Fruit fly (Drosophila melanogaster) whole organism, embryonic: ENCODE results near the gene CG9886.

Source experiments
- B-H2 ChIP-seq: fragments of 200-800 bp; sonication (Bioruptor generic); optimal IDR thresholded peaks from 2 replicates; lab custom pipeline; 2018; ENCODE audit warnings: missing biosample characterization, mild to moderate bottlenecking, missing genetic modification characterization
- CG10979 ChIP-seq: fragments of 200-800 bp; sonication (Bioruptor generic); optimal IDR thresholded peaks from 2 replicates; lab custom pipeline; 2018; ENCODE audit warnings: missing biosample characterization, mild to moderate bottlenecking, missing genetic modification characterization, moderate library complexity
- CG11723 ChIP-seq: fragments of 200-800 bp; sonication (Bioruptor generic); optimal IDR thresholded peaks from 2 replicates; lab custom pipeline; 2017; ENCODE audit warnings: missing biosample characterization, mild to moderate bottlenecking, missing genetic modification characterization
- CG13287 ChIP-seq: fragments of 200-800 bp; sonication (Bioruptor generic); IDR thresholded peaks from 2 replicates; pipeline ENCODE4 v1.3.6; 2022; ENCODE audit warnings: missing biosample characterization, missing genetic modification characterization; ENCODE audit not compliant: partially characterized antibody
- CG15011 ChIP-seq: fragments of 200-800 bp; sonication (Bioruptor generic); optimal IDR thresholded peaks from 3 replicates; lab custom pipeline; 2018; ENCODE audit warnings: missing biosample characterization, mild to moderate bottlenecking, missing genetic modification characterization
- CG1529 ChIP-seq: fragments of 200-800 bp; sonication (Bioruptor generic); optimal IDR thresholded peaks from 3 replicates; lab custom pipeline; 2018; ENCODE audit warnings: missing biosample characterization, missing genetic modification characterization
- CG18011 ChIP-seq: fragments of 200-800 bp; sonication (Bioruptor generic); optimal IDR thresholded peaks from 2 replicates; lab custom pipeline; 2017; ENCODE audit warnings: missing biosample characterization, missing genetic modification characterization, mild to moderate bottlenecking, moderate library complexity, missing genotype
- CG31388 ChIP-seq: fragments of 200-800 bp; sonication (Bioruptor generic); optimal IDR thresholded peaks from 2 replicates; lab custom pipeline; 2016; ENCODE audit warnings: missing biosample characterization, missing genetic modification characterization
- CG32532 ChIP-seq: fragments of 200-800 bp; sonication (Bioruptor generic); IDR thresholded peaks from 2 replicates; pipeline ENCODE4 v1.3.6; 2022; ENCODE audit warnings: missing biosample characterization, missing genetic modification characterization
- CG33213 ChIP-seq: fragments of 200-800 bp; sonication (Bioruptor generic); optimal IDR thresholded peaks from 3 replicates; lab custom pipeline; 2016; ENCODE audit warnings: missing biosample characterization, missing genetic modification characterization
- CG33557 ChIP-seq: fragments of 200-800 bp; sonication (Bioruptor generic); optimal IDR thresholded peaks from 2 replicates; lab custom pipeline; 2019; ENCODE audit warnings: missing biosample characterization, mild to moderate bottlenecking, missing genetic modification characterization, moderate library complexity
- CG34376 ChIP-seq: fragments of 200-800 bp; sonication (Bioruptor generic); optimal IDR thresholded peaks from 2 replicates; lab custom pipeline; 2018; ENCODE audit warnings: missing biosample characterization, mild to moderate bottlenecking, missing genetic modification characterization
- CG4707 ChIP-seq: fragments of 200-800 bp; sonication (Bioruptor generic); optimal IDR thresholded peaks from 2 replicates; lab custom pipeline; 2018; ENCODE audit warnings: missing biosample characterization, mild to moderate bottlenecking, missing genetic modification characterization, moderate library complexity
- CG8478 ChIP-seq: fragments of >200 bp; optimal IDR thresholded peaks from 2 replicates; lab custom pipeline; 2018
- D ChIP-seq, 2 experiments: fragments of 200-800 bp in 1 of 2; fragments of >200 bp in 1 of 2; sonication (Bioruptor generic) in 1 of 2; optimal IDR thresholded peaks; 2 replicates in 1 of 2; 3 replicates in 1 of 2; lab custom pipeline; 2017; ENCODE audit warnings: mild to moderate bottlenecking in 1 of 2, missing biosample characterization in 1 of 2, missing genetic modification characterization in 1 of 2, missing genetic modification reagents in 1 of 2
- Dfd ChIP-seq, 2 experiments: fragments of >200 bp; optimal IDR thresholded peaks; 2 replicates each; lab custom pipeline; 2017; ENCODE audit warnings: missing biosample characterization in 2 of 2, missing genetic modification characterization in 2 of 2
- Dll ChIP-seq: fragments of 200-800 bp; sonication (Bioruptor generic); IDR thresholded peaks from 4 replicates; pipeline ENCODE4 v1.3.6; 2022; ENCODE audit warnings: missing biosample characterization, missing genetic modification characterization; ENCODE audit not compliant: partially characterized antibody
- Doc3 ChIP-seq: fragments of 200-800 bp; sonication (Bioruptor generic); IDR thresholded peaks from 3 replicates; pipeline ENCODE4 v1.3.6; 2022; ENCODE audit warnings: missing biosample characterization, missing genetic modification characterization; ENCODE audit not compliant: partially characterized antibody
- E2f1 ChIP-seq: fragments of 200-800 bp; sonication (Bioruptor generic); IDR thresholded peaks from 2 replicates; pipeline ENCODE4 v1.3.6; 2022; ENCODE audit warnings: missing biosample characterization, missing genetic modification characterization
- Elba2 ChIP-seq: fragments of 200-800 bp; sonication (Bioruptor generic); optimal IDR thresholded peaks from 3 replicates; lab custom pipeline; 2016; ENCODE audit warnings: missing biosample characterization, missing genetic modification characterization
- Mad ChIP-seq: fragments of 200-800 bp; sonication (Bioruptor generic); optimal IDR thresholded peaks from 2 replicates; lab custom pipeline; 2016; ENCODE audit warnings: missing biosample characterization, missing genetic modification characterization
- PHDP ChIP-seq: fragments of 200-800 bp; sonication (Bioruptor generic); optimal IDR thresholded peaks from 3 replicates; lab custom pipeline; 2018; ENCODE audit warnings: missing biosample characterization, mild to moderate bottlenecking, missing genetic modification characterization, moderate library complexity
- Poxn ChIP-seq: fragments of 200-800 bp; sonication (Bioruptor generic); IDR thresholded peaks from 2 replicates; pipeline ENCODE4 v1.3.6; 2022; ENCODE audit warnings: missing biosample characterization, missing genetic modification characterization
- Ravus ChIP-seq: fragments of 200-800 bp; sonication (Bioruptor generic); IDR thresholded peaks from 2 replicates; pipeline ENCODE4 v1.3.6; 2022; ENCODE audit warnings: missing biosample characterization, missing genetic modification characterization
- Tbp ChIP-seq: fragments of >200 bp; optimal IDR thresholded peaks from 2 replicates; lab custom pipeline; 2018; ENCODE audit warnings: missing biosample characterization, missing genetic modification characterization
- Xrp1 ChIP-seq: fragments of 200-800 bp; sonication (Bioruptor generic); IDR thresholded peaks from 2 replicates; pipeline ENCODE4 v1.3.6; 2022; ENCODE audit warnings: missing biosample characterization, missing genetic modification characterization
- amos ChIP-seq: fragments of 200-800 bp; sonication (Bioruptor generic); IDR thresholded peaks from 2 replicates; pipeline ENCODE4 v1.3.6; 2022; ENCODE audit warnings: missing biosample characterization, missing genetic modification characterization; ENCODE audit not compliant: partially characterized antibody
- aop ChIP-seq: fragments of 200-800 bp; sonication (Bioruptor generic); IDR thresholded peaks from 2 replicates; pipeline ENCODE4 v1.3.6; 2022; ENCODE audit warnings: missing biosample characterization, missing genetic modification characterization
- ara ChIP-seq: fragments of 200-800 bp; sonication (Bioruptor generic); IDR thresholded peaks from 2 replicates; pipeline ENCODE4 v1.3.6; 2022; ENCODE audit warnings: missing biosample characterization, missing genetic modification characterization
- bigmax ChIP-seq: fragments of 200-800 bp; sonication (Bioruptor generic); optimal IDR thresholded peaks from 2 replicates; lab custom pipeline; 2018; ENCODE audit warnings: missing biosample characterization, mild to moderate bottlenecking, missing genetic modification characterization
- cas ChIP-seq: fragments of 200-800 bp; sonication (Bioruptor generic); IDR thresholded peaks from 2 replicates; pipeline ENCODE4 v1.3.6; 2022; ENCODE audit warnings: missing biosample characterization, missing genetic modification characterization
- caup ChIP-seq: fragments of 200-800 bp; sonication (Bioruptor generic); optimal IDR thresholded peaks from 3 replicates; lab custom pipeline; 2017; ENCODE audit warnings: missing biosample characterization, mild to moderate bottlenecking, missing genetic modification characterization, moderate library complexity; ENCODE audit not compliant: severe bottlenecking
- crc ChIP-seq: fragments of 200-800 bp; sonication (Bioruptor generic); optimal IDR thresholded peaks from 2 replicates; lab custom pipeline; 2016; ENCODE audit warnings: missing biosample characterization, missing genetic modification characterization
- danr ChIP-seq: fragments of 200-800 bp; sonication (Bioruptor generic); IDR thresholded peaks from 2 replicates; pipeline ENCODE4 v1.3.6; 2022; ENCODE audit warnings: missing biosample characterization, missing genetic modification characterization
- dm ChIP-seq: fragments of 200-800 bp; sonication (Bioruptor generic); optimal IDR thresholded peaks from 3 replicates; lab custom pipeline; 2016; ENCODE audit warnings: missing biosample characterization, missing genetic modification characterization
- gem ChIP-seq: fragments of 200-800 bp; sonication (Bioruptor generic); optimal IDR thresholded peaks from 2 replicates; lab custom pipeline; 2019; ENCODE audit warnings: missing biosample characterization, mild to moderate bottlenecking, missing genetic modification characterization, moderate library complexity
- grn ChIP-seq: fragments of 200-800 bp; sonication (Bioruptor generic); optimal IDR thresholded peaks from 3 replicates; lab custom pipeline; 2017; ENCODE audit warnings: missing biosample characterization, missing genetic modification characterization
- hth ChIP-seq: fragments of >200 bp; optimal IDR thresholded peaks from 2 replicates; lab custom pipeline; 2017; ENCODE audit warnings: inconsistent platforms
- ind ChIP-seq: fragments of 200-800 bp; sonication (Bioruptor generic); optimal IDR thresholded peaks from 3 replicates; lab custom pipeline; 2016; ENCODE audit warnings: missing biosample characterization, missing genetic modification characterization
- kni ChIP-seq: fragments of 200-800 bp; sonication (Bioruptor generic); optimal IDR thresholded peaks from 3 replicates; lab custom pipeline; 2017; ENCODE audit warnings: mild to moderate bottlenecking, missing biosample characterization, missing genetic modification reagents, missing genetic modification characterization
- lbe ChIP-seq: fragments of 200-800 bp; sonication (Bioruptor generic); optimal IDR thresholded peaks from 2 replicates; lab custom pipeline; 2016; ENCODE audit warnings: missing biosample characterization, mild to moderate bottlenecking, missing genetic modification characterization
- org-1 ChIP-seq: fragments of 200-800 bp; sonication (Bioruptor generic); optimal IDR thresholded peaks from 2 replicates; lab custom pipeline; 2017; ENCODE audit warnings: missing biosample characterization, missing genetic modification characterization
- peb ChIP-seq: fragments of 200-800 bp; sonication (Bioruptor generic); IDR thresholded peaks from 2 replicates; pipeline ENCODE4 v1.3.6; 2022; ENCODE audit warnings: missing biosample characterization, missing genetic modification characterization
- psq ChIP-seq: fragments of 200-800 bp; sonication (Bioruptor generic); optimal IDR thresholded peaks from 2 replicates; lab custom pipeline; 2017; ENCODE audit warnings: missing biosample characterization, missing genetic modification characterization
- ranshi ChIP-seq: fragments of 200-800 bp; sonication (Bioruptor generic); IDR thresholded peaks from 2 replicates; pipeline ENCODE4 v1.3.6; 2022; ENCODE audit warnings: missing biosample characterization, missing genetic modification characterization
- ro ChIP-seq: fragments of 200-800 bp; sonication (Bioruptor generic); IDR thresholded peaks from 2 replicates; pipeline ENCODE4 v1.3.6; 2022; ENCODE audit warnings: missing biosample characterization, missing genetic modification characterization
- so ChIP-seq: fragments of 200-800 bp; sonication (Bioruptor generic); IDR thresholded peaks from 3 replicates; pipeline ENCODE4 v1.3.6; 2022; ENCODE audit warnings: missing biosample characterization, missing genetic modification characterization
- sqz ChIP-seq: fragments of 200-800 bp; sonication (Bioruptor generic); optimal IDR thresholded peaks from 3 replicates; lab custom pipeline; 2018; ENCODE audit warnings: missing biosample characterization, mild to moderate bottlenecking, missing genetic modification characterization
- vfl ChIP-seq: fragments of 200-800 bp; sonication (Bioruptor generic); optimal IDR thresholded peaks from 2 replicates; lab custom pipeline; 2016; ENCODE audit warnings: missing biosample characterization, missing genetic modification characterization
- zfh1 ChIP-seq: fragments of 200-800 bp; sonication (Bioruptor generic); IDR thresholded peaks from 3 replicates; pipeline ENCODE4 v1.3.6; 2022; ENCODE audit warnings: missing biosample characterization, missing genetic modification characterization

CG9886 gene

DNA sequence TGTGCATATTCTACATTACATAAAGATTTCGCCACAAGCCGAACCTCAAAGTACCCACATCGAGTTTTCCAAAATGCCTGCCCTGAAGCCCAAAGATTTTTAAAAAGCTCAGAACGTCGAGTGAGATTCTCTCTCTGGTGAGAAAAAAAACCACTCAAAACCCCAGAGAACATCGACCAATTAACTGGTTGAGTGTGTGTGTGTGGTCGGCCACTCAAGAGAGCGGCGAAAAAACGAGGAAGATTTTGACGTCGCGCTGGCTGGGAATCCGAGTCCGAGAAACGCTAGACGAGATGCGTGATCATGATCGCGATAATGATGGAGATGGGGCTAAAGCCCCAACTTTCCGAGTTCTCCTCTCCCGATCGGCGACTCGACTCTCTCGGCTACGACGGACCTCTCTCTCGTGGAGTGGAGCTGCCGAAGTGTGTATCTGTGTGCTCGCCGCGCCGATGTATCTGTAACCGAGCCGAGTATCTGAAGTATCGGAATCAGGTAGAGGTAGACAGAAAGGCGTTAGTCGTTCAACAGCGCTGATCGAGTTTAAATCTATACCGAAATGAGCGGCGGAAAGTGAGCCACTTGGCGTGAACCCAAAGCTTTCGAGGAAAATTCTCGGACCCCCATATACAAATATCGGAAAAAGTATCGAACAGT is 30.2 kb downstream of the CG9886 start (continued):
- TF ChIP-seq CG10979 (tag; lab: Kevin White, UChicago), result no peak
- peak; percentile 13 for TF ChIP-seq CG34376 (GFP tag; lab: Kevin White, UChicago)
- TF ChIP-seq so (GFP tag; lab: Robert Waterston, UW), result 0 out of 3 replicates have a peak, but pooled peaks have one; percentile 32
- no peak for TF ChIP-seq CG33213
- TF ChIP-seq E2f1 (GFP tag; lab: Robert Waterston, UW), result no peak
- no peak for TF ChIP-seq Xrp1
- peak; percentile 29 for TF ChIP-seq sqz
- no peak for TF ChIP-seq ranshi (GFP tag; lab: Robert Waterston, UW)
- no peak for TF ChIP-seq Tbp (GFP tag; lab: Kevin White, UChicago)
- no peak for TF ChIP-seq hth
- no peak for TF ChIP-seq D (optimal IDR thresholded peaks at IDR 0.05; lab: Kevin White, UChicago)
- TF ChIP-seq D (GFP tag; optimal IDR thresholded peaks at IDR 0.05; lab: Kevin White, UChicago), result no peak
- TF ChIP-seq Dll (GFP tag; lab: Robert Waterston, UW), result peak; percentile 56; the same call in 3 of the 4 replicates
- no peak for TF ChIP-seq bigmax
- peak; percentile 37 for TF ChIP-seq CG13287
- peak; percentile 8 for TF ChIP-seq lbe (GFP tag; lab: Kevin White, UChicago)
- TF ChIP-seq ro (GFP tag; lab: Robert Waterston, UW), result no peak
- no peak for TF ChIP-seq org-1 (GFP tag; lab: Kevin White, UChicago)
- TF ChIP-seq grn (GFP tag; lab: Kevin White, UChicago), result peak; percentile 96
- TF ChIP-seq danr (GFP tag; lab: Robert Waterston, UW), result no peak
- no peak for TF ChIP-seq dm (GFP tag; lab: Kevin White, UChicago)
- no peak for TF ChIP-seq CG11723
- peak; percentile 62 for TF ChIP-seq kni (GFP tag; lab: Kevin White, UChicago)
- TF ChIP-seq CG32532 (GFP tag; lab: Robert Waterston, UW), result peak; percentile 30; the same call in 1 of the 2 replicates
- TF ChIP-seq amos, result peak; percentile 47; the same call in 1 of the 2 replicates
- no peak for TF ChIP-seq Poxn
- no peak for TF ChIP-seq Mad (GFP tag; lab: Kevin White, UChicago)
- no peak for TF ChIP-seq peb (GFP tag; lab: Robert Waterston, UW)
- TF ChIP-seq gem (tag; lab: Kevin White, UChicago), result no peak
- TF ChIP-seq PHDP, result no peak
- TF ChIP-seq psq, result no peak
- TF ChIP-seq zfh1 (GFP tag; lab: Robert Waterston, UW), result 0 out of 3 replicates have a peak, but pooled peaks have one; percentile 12
- TF ChIP-seq crc (GFP tag; lab: Kevin White, UChicago), result no peak
- no peak for TF ChIP-seq CG15011 (GFP tag; lab: Kevin White, UChicago)
- no peak for TF ChIP-seq CG18011 (GFP tag; lab: Kevin White, UChicago)
- TF ChIP-seq Ravus, result no peak
- TF ChIP-seq Dfd (GFP tag; optimal IDR thresholded peaks at IDR 0.05; lab: Kevin White, UChicago), result no peak
- TF ChIP-seq Doc3 (GFP tag; lab: Robert Waterston, UW), result 0 out of 3 replicates have a peak, but pooled peaks have one; percentile 24
- no peak for TF ChIP-seq vfl
- no peak for TF ChIP-seq CG31388 (GFP tag; lab: Kevin White, UChicago)
- TF ChIP-seq caup (GFP tag; lab: Kevin White, UChicago), result no peak
- TF ChIP-seq Elba2 (GFP tag; lab: Kevin White, UChicago), result no peak
- TF ChIP-seq cas, result no peak
- TF ChIP-seq aop (GFP tag; lab: Robert Waterston, UW), result no peak
- no peak for TF ChIP-seq ind
- TF ChIP-seq ara (GFP tag; lab: Robert Waterston, UW), result no peak
- no peak for TF ChIP-seq B-H2
- no peak for TF ChIP-seq CG33557
- TF ChIP-seq CG1529 (GFP tag; lab: Kevin White, UChicago), result no peak
- TF ChIP-seq CG8478 (lab: Kevin White, UChicago), result no peak
- no peak for TF ChIP-seq CG4707 (GFP tag; lab: Kevin White, UChicago)
